Worm (Caenorhabditis elegans) whole organism, L3 larva: ENCODE data around the gene F43B10.1.

Source experiments
- ama-1 ChIP-seq: fragments of 150-350 bp; optimal IDR thresholded peaks from 2 replicates; lab custom pipeline; 2018
- ceh-82 ChIP-seq: fragments of 150-350 bp; optimal IDR thresholded peaks from 2 replicates; lab custom pipeline; 2014; ENCODE audit warnings: missing biosample characterization, missing genetic modification characterization
- egl-27 ChIP-seq: sonication (generic microtip); optimal IDR thresholded peaks from 4 replicates; lab custom pipeline; 2017; ENCODE audit warnings: missing biosample characterization, missing genetic modification reagents, missing genetic modification characterization
- nfya-1 ChIP-seq: sonication (generic microtip); optimal IDR thresholded peaks from 2 replicates; lab custom pipeline; 2017; ENCODE audit warnings: missing genetic modification characterization, mild to moderate bottlenecking, missing compliant biosample characterization, antibody characterized with exemption, moderate library complexity; ENCODE audit not compliant: insufficient read depth
- nhr-237 ChIP-seq: fragments of 150-350 bp; optimal IDR thresholded peaks from 2 replicates; lab custom pipeline; 2014; ENCODE audit warnings: missing biosample characterization, missing genetic modification characterization
- nhr-67 ChIP-seq: fragments of 150-350 bp; optimal IDR thresholded peaks from 2 replicates; lab custom pipeline; 2014; ENCODE audit warnings: missing biosample characterization, missing genetic modification characterization
- nhr-76 ChIP-seq: fragments of 150-350 bp; sonication (generic microtip); optimal IDR thresholded peaks from 5 replicates; lab custom pipeline; 2014; ENCODE audit warnings: missing biosample characterization, missing genetic modification characterization
- pha-4 ChIP-seq: fragments of 150-350 bp; optimal IDR thresholded peaks from 2 replicates; lab custom pipeline; 2014; ENCODE audit warnings: missing biosample characterization, missing genetic modification reagents, missing genetic modification characterization
- ztf-11 ChIP-seq: fragments of 150-350 bp; optimal IDR thresholded peaks from 2 replicates; lab custom pipeline; 2014; ENCODE audit warnings: missing biosample characterization, missing genetic modification characterization

DNA sequence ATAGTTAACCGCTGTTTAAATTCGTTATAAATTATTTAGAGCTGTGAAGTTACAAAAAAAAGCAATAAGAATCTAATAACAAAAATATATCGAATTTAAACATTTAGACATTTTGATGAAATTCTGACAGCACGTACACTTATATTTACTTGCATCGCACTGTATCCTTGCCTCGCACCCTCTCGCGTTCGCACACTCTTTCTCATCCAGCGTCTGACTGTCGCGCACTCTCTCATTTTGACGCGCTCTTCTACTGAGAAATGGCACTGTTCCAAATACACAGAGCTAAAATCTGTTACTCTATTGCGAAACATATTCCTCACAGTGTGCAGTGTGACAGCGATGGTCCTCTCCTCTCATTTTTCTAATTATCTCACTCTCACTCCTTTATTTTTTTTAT lies 41.5 kb upstream of the F43B10.1 start:
- peak; percentile 62 for TF ChIP-seq pha-4 (tag; lab: Kevin White, UChicago)
- TF ChIP-seq nfya-1 (tag; lab: Kevin White, UChicago): peak; percentile 32
- TF ChIP-seq ceh-82 (tag; lab: Kevin White, UChicago): no peak
- TF ChIP-seq egl-27 (tag; lab: Kevin White, UChicago): no peak
- no peak for TF ChIP-seq nhr-67 (tag; lab: Kevin White, UChicago)
- TF ChIP-seq ama-1 (lab: Kevin White, UChicago): no peak
- no peak for TF ChIP-seq nhr-237 (tag; lab: Kevin White, UChicago)
- no peak for TF ChIP-seq ztf-11 (tag; lab: Kevin White, UChicago)
- no peak for TF ChIP-seq nhr-76 (tag; lab: Kevin White, UChicago)
